Worm (Caenorhabditis elegans) whole organism, L2 larva: Measurements from ENCODE around the gene srx-110.

ENCODE experiments used
- R02D3.7 ChIP-seq: fragments of 150-350 bp; optimal IDR thresholded peaks from 2 replicates; lab custom pipeline; 2014; ENCODE audit warnings: missing biosample characterization, missing genetic modification characterization
- ZK546.5 ChIP-seq: sonication (generic microtip); optimal IDR thresholded peaks from 2 replicates; lab custom pipeline; 2017; ENCODE audit warnings: missing biosample characterization, missing genetic modification characterization
- ceh-82 ChIP-seq: fragments of 150-350 bp; optimal IDR thresholded peaks from 2 replicates; lab custom pipeline; 2014; ENCODE audit warnings: missing biosample characterization, missing genetic modification characterization
- crh-2 ChIP-seq: sonication (generic microtip); optimal IDR thresholded peaks from 2 replicates; lab custom pipeline; 2017; ENCODE audit warnings: missing biosample characterization, missing genetic modification characterization
- dmd-4 ChIP-seq: sonication (generic microtip); optimal IDR thresholded peaks from 2 replicates; lab custom pipeline; 2017; ENCODE audit warnings: missing biosample characterization, missing genetic modification characterization
- mbf-1 ChIP-seq: sonication (generic microtip); optimal IDR thresholded peaks from 2 replicates; lab custom pipeline; 2017; ENCODE audit warnings: missing biosample characterization, missing genetic modification characterization
- nhr-12 ChIP-seq: fragments of 150-350 bp; optimal IDR thresholded peaks from 2 replicates; lab custom pipeline; 2014; ENCODE audit warnings: missing biosample characterization, missing genetic modification characterization
- nhr-237 ChIP-seq: fragments of 150-350 bp; optimal IDR thresholded peaks from 2 replicates; lab custom pipeline; 2014; ENCODE audit warnings: missing biosample characterization, missing genetic modification characterization
- sem-4 ChIP-seq: fragments of 150-350 bp; optimal IDR thresholded peaks from 2 replicates; lab custom pipeline; 2014; ENCODE audit warnings: missing biosample characterization, missing genetic modification reagents, missing genetic modification characterization
- snpc-4 ChIP-seq: fragments of 150-350 bp; optimal IDR thresholded peaks from 2 replicates; lab custom pipeline; 2014; ENCODE audit warnings: missing biosample characterization, missing genetic modification characterization
- unc-62 ChIP-seq: fragments of 150-350 bp; optimal IDR thresholded peaks from 2 replicates; lab custom pipeline; 2014; ENCODE audit warnings: missing biosample characterization, missing genetic modification reagents, missing genetic modification characterization
- zag-1 ChIP-seq: fragments of 150-350 bp; optimal IDR thresholded peaks from 2 replicates; lab custom pipeline; 2014; ENCODE audit warnings: missing biosample characterization, missing genetic modification characterization

DNA sequence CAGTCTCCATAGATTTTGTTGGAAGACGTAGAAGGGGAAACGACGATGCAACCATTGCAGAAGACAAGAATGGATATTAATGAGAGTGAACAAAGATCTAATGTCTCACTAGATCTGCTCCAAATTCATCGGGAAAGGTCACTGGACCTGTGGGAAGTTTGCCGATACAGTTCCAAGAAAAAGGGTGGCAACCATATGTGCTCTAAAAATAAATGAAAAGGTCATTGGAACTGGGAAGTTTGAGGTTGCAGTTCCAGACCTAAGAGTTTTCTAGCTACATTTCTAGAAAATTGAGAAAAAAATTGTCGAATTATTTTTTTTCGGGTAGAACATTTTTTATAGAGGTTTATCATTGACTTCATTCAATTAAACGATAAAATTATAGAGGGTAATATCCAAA is 38.0 kb downstream of the srx-110 start, which contains the start of gene fbxb-92:
- TF ChIP-seq ceh-82 (tag; lab: Kevin White, UChicago), result no peak
- TF ChIP-seq zag-1, result no peak
- TF ChIP-seq dmd-4 (tag; lab: Kevin White, UChicago), result no peak
- TF ChIP-seq nhr-12, result no peak
- no peak for TF ChIP-seq R02D3.7 (tag; lab: Kevin White, UChicago)
- TF ChIP-seq snpc-4 (tag; lab: Kevin White, UChicago), result no peak
- TF ChIP-seq ZK546.5 (tag; lab: Kevin White, UChicago), result no peak
- no peak for TF ChIP-seq crh-2 (tag; lab: Kevin White, UChicago)
- TF ChIP-seq sem-4 (tag; lab: Kevin White, UChicago), result no peak
- TF ChIP-seq unc-62 (GFP tag; lab: Kevin White, UChicago), result no peak
- TF ChIP-seq mbf-1 (tag; lab: Kevin White, UChicago), result no peak
- no peak for TF ChIP-seq nhr-237 (tag; lab: Kevin White, UChicago)
